Worm (Caenorhabditis elegans): Measurements from ENCODE around the gene C14A11.2.

Gene C14A11.2

ce11 chrX:2841754-2842153 is 38.8 kb downstream of the C14A11.2 start:
- no peak for TF ChIP-seq sptf-1 (tag; optimal IDR thresholded peaks at IDR 0.05)

ce11 chrX:2843508-2843907 is 40.6 kb downstream of the C14A11.2 start:
- TF ChIP-seq ceh-83 (GFP tag; optimal IDR thresholded peaks at IDR 0.05) (peak; percentile 48), lsy-2 (tag; optimal IDR thresholded peaks at IDR 0.05) (no peak)

ce11 chrX:2852388-2852908 is 49.5 kb downstream of the C14A11.2 start, which contains the start of gene kin-29:
Gene kin-29 (minus strand): TSS chrX:2852438.
- TF ChIP-seq elt-1 (tag; optimal IDR thresholded peaks at IDR 0.05; ENCODE audit: borderline replicate concordance, insufficient read depth) = no peak
- peak; percentile 48 for TF ChIP-seq pha-4 (tag; optimal IDR thresholded peaks at IDR 0.05)
- peak; percentile 92 for TF ChIP-seq unc-120 (tag; optimal IDR thresholded peaks at IDR 0.05; ENCODE audit: poor library complexity, severe bottlenecking)
- TF ChIP-seq ceh-83 (GFP tag; optimal IDR thresholded peaks at IDR 0.05) = peak; percentile 34
- TF ChIP-seq sptf-1 (tag; optimal IDR thresholded peaks at IDR 0.05) = peak; percentile 76
- peak; percentile 37 for TF ChIP-seq flh-1 (GFP tag; optimal IDR thresholded peaks at IDR 0.05)
- TF ChIP-seq mls-2 (tag; optimal IDR thresholded peaks at IDR 0.05) = peak; percentile 90
- TF ChIP-seq nhr-12 (tag; optimal IDR thresholded peaks at IDR 0.05) = no peak
- peak; percentile 42 for TF ChIP-seq lsy-2 (tag; optimal IDR thresholded peaks at IDR 0.05)
- TF ChIP-seq drap-1 (GFP tag; optimal IDR thresholded peaks at IDR 0.05) = peak; percentile 77
- TF ChIP-seq cnd-1 (tag; optimal IDR thresholded peaks at IDR 0.05) = peak; percentile 34
- no peak for TF ChIP-seq unc-39 (tag; optimal IDR thresholded peaks at IDR 0.05)
- no peak for TF ChIP-seq lin-32 (GFP tag; optimal IDR thresholded peaks at IDR 0.05)
- no peak for TF ChIP-seq snpc-4 (tag; optimal IDR thresholded peaks at IDR 0.05)
- peak; percentile 65 for TF ChIP-seq blmp-1 (tag; optimal IDR thresholded peaks at IDR 0.05)
- TF ChIP-seq elt-3 (tag; optimal IDR thresholded peaks at IDR 0.05) = no peak
- TF ChIP-seq unc-62 (GFP tag; optimal IDR thresholded peaks at IDR 0.05) = peak; percentile 72
- peak; percentile 77 for TF ChIP-seq M03D4.4 (tag; optimal IDR thresholded peaks at IDR 0.05)
- peak; percentile 29 for TF ChIP-seq bed-3 (GFP tag; optimal IDR thresholded peaks at IDR 0.05)
- TF ChIP-seq lin-13 (tag; optimal IDR thresholded peaks at IDR 0.05) = peak; percentile 61
- no peak for TF ChIP-seq hlh-1 (tag; optimal IDR thresholded peaks at IDR 0.05)
- TF ChIP-seq nhr-237 (tag; optimal IDR thresholded peaks at IDR 0.05) = peak; percentile 69
- TF ChIP-seq ceh-43 (GFP tag; optimal IDR thresholded peaks at IDR 0.05) = peak; percentile 38
- TF ChIP-seq ceh-39 (tag; optimal IDR thresholded peaks at IDR 0.05) = no peak
- peak; percentile 61 for TF ChIP-seq ces-1 (GFP tag; optimal IDR thresholded peaks at IDR 0.05)
- peak; percentile 2 for TF ChIP-seq ztf-11 (tag; optimal IDR thresholded peaks at IDR 0.05)
- TF ChIP-seq mep-1 (tag; optimal IDR thresholded peaks at IDR 0.05) = peak; percentile 70
- peak; percentile 77 for TF ChIP-seq ham-2 (GFP tag; optimal IDR thresholded peaks at IDR 0.05)

- TF ChIP-seq ztf-11 (tag; optimal IDR thresholded peaks at IDR 0.05) (no peak), snpc-4 (tag; optimal IDR thresholded peaks at IDR 0.05) (no peak), sptf-1 (tag; optimal IDR thresholded peaks at IDR 0.05) (no peak), nhr-12 (tag; optimal IDR thresholded peaks at IDR 0.05) (no peak), unc-62 (GFP tag; optimal IDR thresholded peaks at IDR 0.05) (no peak), ceh-39 (tag; optimal IDR thresholded peaks at IDR 0.05) (no peak), unc-120 (tag; optimal IDR thresholded peaks at IDR 0.05; ENCODE audit: poor library complexity, severe bottlenecking) (no peak), mls-2 (tag; optimal IDR thresholded peaks at IDR 0.05) (no peak), M03D4.4 (tag; optimal IDR thresholded peaks at IDR 0.05) (no peak), nhr-76 (tag; optimal IDR thresholded peaks at IDR 0.05) (no peak), ceh-83 (GFP tag; optimal IDR thresholded peaks at IDR 0.05) (no peak), blmp-1 (tag; optimal IDR thresholded peaks at IDR 0.05) (no peak), unc-39 (tag; optimal IDR thresholded peaks at IDR 0.05) (no peak), tbx-8 (GFP tag; optimal IDR thresholded peaks at IDR 0.05) (no peak), nhr-28 (tag; optimal IDR thresholded peaks at IDR 0.05) (no peak), flh-1 (GFP tag; optimal IDR thresholded peaks at IDR 0.05) (no peak), nhr-237 (tag; optimal IDR thresholded peaks at IDR 0.05) (no peak), ceh-43 (GFP tag; optimal IDR thresholded peaks at IDR 0.05) (no peak), hlh-1 (tag; optimal IDR thresholded peaks at IDR 0.05) (no peak)
Measured at ce11 chrX:2853963-2854362, 51.1 kb downstream of the C14A11.2 start.

All from whole organism, mixed stage, embryonic.